Fruit fly (Drosophila melanogaster) whole organism, embryonic: Measurements from ENCODE around the gene Rbm13.
A peak's percentile ranks its signal among the peaks of the same experiment; 100 is the strongest.

ENCODE experiments used
- ATbp ChIP-seq: fragments of 200-800 bp; sonication (Bioruptor generic); optimal IDR thresholded peaks from 2 replicates; lab custom pipeline; 2017; ENCODE audit warnings: missing biosample characterization, mild to moderate bottlenecking, missing genetic modification characterization, missing genetic modification reagents
- Aef1 ChIP-seq: fragments of 200-800 bp; sonication (Bioruptor generic); IDR thresholded peaks from 3 replicates; pipeline ENCODE4 v1.3.6; 2022; ENCODE audit warnings: missing biosample characterization, missing genetic modification characterization
- CG10147 ChIP-seq: fragments of 200-800 bp; sonication (Bioruptor generic); optimal IDR thresholded peaks from 2 replicates; lab custom pipeline; 2019; ENCODE audit warnings: missing biosample characterization, mild to moderate bottlenecking, missing genetic modification characterization, moderate library complexity
- CG10462 ChIP-seq: fragments of 200-800 bp; sonication (Bioruptor generic); optimal IDR thresholded peaks from 2 replicates; lab custom pipeline; 2016; ENCODE audit warnings: missing biosample characterization, missing genetic modification characterization
- CG10979 ChIP-seq: fragments of 200-800 bp; sonication (Bioruptor generic); optimal IDR thresholded peaks from 2 replicates; lab custom pipeline; 2018; ENCODE audit warnings: missing biosample characterization, mild to moderate bottlenecking, missing genetic modification characterization, moderate library complexity
- CG11093 ChIP-seq: fragments of 200-800 bp; sonication (Bioruptor generic); IDR thresholded peaks from 3 replicates; pipeline ENCODE4 v1.3.6; 2022; ENCODE audit warnings: missing biosample characterization, missing genetic modification characterization
- CG11695 ChIP-seq: fragments of 200-800 bp; sonication (Bioruptor generic); IDR thresholded peaks from 3 replicates; pipeline ENCODE4 v1.3.6; 2022; ENCODE audit warnings: missing biosample characterization, missing genetic modification characterization
- CG12155 ChIP-seq: fragments of 200-800 bp; sonication (Bioruptor generic); optimal IDR thresholded peaks from 3 replicates; lab custom pipeline; 2016; ENCODE audit warnings: missing biosample characterization, missing genetic modification characterization
- CG15073 ChIP-seq: fragments of 200-800 bp; sonication (Bioruptor generic); optimal IDR thresholded peaks from 2 replicates; lab custom pipeline; 2016; ENCODE audit warnings: missing biosample characterization, missing genetic modification characterization
- CG15269 ChIP-seq: fragments of 200-800 bp; sonication (Bioruptor generic); optimal IDR thresholded peaks from 2 replicates; lab custom pipeline; 2018; ENCODE audit warnings: missing biosample characterization, mild to moderate bottlenecking, missing genetic modification characterization, moderate library complexity
- CG15696 ChIP-seq: fragments of 200-800 bp; sonication (Bioruptor generic); optimal IDR thresholded peaks from 2 replicates; lab custom pipeline; 2019; ENCODE audit warnings: missing biosample characterization, mild to moderate bottlenecking, missing genetic modification characterization, moderate library complexity
- CG1647 ChIP-seq: fragments of 200-800 bp; sonication (Bioruptor generic); optimal IDR thresholded peaks from 3 replicates; lab custom pipeline; 2016; ENCODE audit warnings: missing biosample characterization, missing genetic modification characterization
- CG2678 ChIP-seq: fragments of 200-800 bp; sonication (Bioruptor generic); optimal IDR thresholded peaks from 3 replicates; lab custom pipeline; 2019; ENCODE audit warnings: missing biosample characterization, mild to moderate bottlenecking, missing genetic modification characterization, moderate library complexity
- CG30403 ChIP-seq: fragments of 200-800 bp; sonication (Bioruptor generic); optimal IDR thresholded peaks from 3 replicates; lab custom pipeline; 2016; ENCODE audit warnings: missing biosample characterization, missing genetic modification characterization
- CG3726 ChIP-seq: fragments of 200-800 bp; sonication (Bioruptor generic); IDR thresholded peaks from 3 replicates; pipeline ENCODE4, ENCODE4 v1.3.6; 2022; ENCODE audit warnings: missing biosample characterization, missing genetic modification characterization
- CG5953 ChIP-seq: fragments of 200-800 bp; sonication (Bioruptor generic); IDR thresholded peaks from 2 replicates; pipeline ENCODE4 v1.3.6; 2022; ENCODE audit warnings: missing biosample characterization, missing genetic modification characterization
- CG7271 ChIP-seq: fragments of 200-800 bp; sonication (Bioruptor generic); optimal IDR thresholded peaks from 2 replicates; lab custom pipeline; 2018; ENCODE audit warnings: missing biosample characterization, mild to moderate bottlenecking, missing genetic modification characterization, moderate library complexity
- CG7357 ChIP-seq: fragments of 200-800 bp; sonication (Bioruptor generic); IDR thresholded peaks from 3 replicates; pipeline ENCODE4 v1.3.6; 2022; ENCODE audit warnings: missing biosample characterization, missing genetic modification characterization
- CG7786 ChIP-seq: fragments of 200-800 bp; sonication (Bioruptor generic); optimal IDR thresholded peaks from 2 replicates; lab custom pipeline; 2016; ENCODE audit warnings: missing biosample characterization, missing genetic modification characterization
- CG7839 ChIP-seq: fragments of 200-800 bp; sonication (Bioruptor generic); optimal IDR thresholded peaks from 3 replicates; lab custom pipeline; 2018; ENCODE audit warnings: missing biosample characterization, mild to moderate bottlenecking, missing genetic modification characterization, moderate library complexity
- CG9609 ChIP-seq: fragments of 200-800 bp; sonication (Bioruptor generic); optimal IDR thresholded peaks from 3 replicates; lab custom pipeline; 2016; ENCODE audit warnings: missing biosample characterization, missing genetic modification characterization
- CG9817 ChIP-seq: fragments of 200-800 bp; sonication (Bioruptor generic); optimal IDR thresholded peaks from 2 replicates; lab custom pipeline; 2018; ENCODE audit warnings: missing biosample characterization, mild to moderate bottlenecking, missing genetic modification characterization, moderate library complexity
- CHES-1-like ChIP-seq: fragments of 200-800 bp; sonication (Bioruptor generic); optimal IDR thresholded peaks from 2 replicates; lab custom pipeline; 2016; ENCODE audit warnings: missing biosample characterization, missing genetic modification characterization
- CoRest ChIP-seq: fragments of 200-800 bp; sonication (Bioruptor generic); optimal IDR thresholded peaks from 3 replicates; lab custom pipeline; 2018; ENCODE audit warnings: missing biosample characterization, mild to moderate bottlenecking, missing genetic modification characterization, moderate library complexity
- Dad ChIP-seq: fragments of 200-800 bp; sonication (Bioruptor generic); optimal IDR thresholded peaks from 3 replicates; lab custom pipeline; 2016; ENCODE audit warnings: missing biosample characterization, missing genetic modification characterization
- Drgx ChIP-seq: fragments of 200-800 bp; sonication (Bioruptor generic); IDR thresholded peaks from 2 replicates; pipeline ENCODE4 v1.3.6; 2022; ENCODE audit warnings: missing biosample characterization, missing genetic modification characterization
- Fer1 ChIP-seq: fragments of 200-800 bp; sonication (Bioruptor generic); optimal IDR thresholded peaks from 2 replicates; lab custom pipeline; 2017; ENCODE audit warnings: missing biosample characterization, mild to moderate bottlenecking, missing genetic modification characterization
- Mrtf ChIP-seq: fragments of 200-800 bp; sonication (Bioruptor generic); IDR thresholded peaks from 3 replicates; pipeline ENCODE4 v1.3.6; 2022; ENCODE audit warnings: missing biosample characterization, missing genetic modification characterization
- NFAT ChIP-seq: fragments of 200-800 bp; sonication (Bioruptor generic); IDR thresholded peaks from 2 replicates; pipeline ENCODE4 v1.3.6; 2022; ENCODE audit warnings: missing biosample characterization, missing genetic modification characterization
- Neu2 ChIP-seq: fragments of 200-800 bp; sonication (Bioruptor generic); optimal IDR thresholded peaks from 3 replicates; lab custom pipeline; 2016; ENCODE audit warnings: missing biosample characterization, missing genetic modification characterization, borderline replicate concordance
- Opbp ChIP-seq: fragments of 200-800 bp; sonication (Bioruptor generic); IDR thresholded peaks from 3 replicates; pipeline ENCODE4 v1.3.6; 2022; ENCODE audit warnings: missing biosample characterization, missing genetic modification characterization; ENCODE audit not compliant: partially characterized antibody
- Poxn ChIP-seq: fragments of 200-800 bp; sonication (Bioruptor generic); IDR thresholded peaks from 2 replicates; pipeline ENCODE4 v1.3.6; 2022; ENCODE audit warnings: missing biosample characterization, missing genetic modification characterization
- Side ChIP-seq: fragments of 200-800 bp; sonication (Bioruptor generic); optimal IDR thresholded peaks from 2 replicates; lab custom pipeline; 2016; ENCODE audit warnings: missing biosample characterization, missing genetic modification characterization
- Sin3A ChIP-seq: fragments of >200 bp; optimal IDR thresholded peaks from 2 replicates; lab custom pipeline; 2018
- Sox102F ChIP-seq: fragments of 200-800 bp; sonication (Bioruptor generic); optimal IDR thresholded peaks from 2 replicates; lab custom pipeline; 2018; ENCODE audit warnings: missing biosample characterization, mild to moderate bottlenecking, missing genetic modification characterization, moderate library complexity
- Sry-δ ChIP-seq: fragments of 200-800 bp; sonication (Bioruptor generic); optimal IDR thresholded peaks from 2 replicates; lab custom pipeline; 2016; ENCODE audit warnings: missing biosample characterization, missing genetic modification characterization
- Ssrp ChIP-seq: fragments of 200-800 bp; sonication (Bioruptor generic); optimal IDR thresholded peaks from 2 replicates; lab custom pipeline; 2018; ENCODE audit warnings: missing biosample characterization, mild to moderate bottlenecking, missing genetic modification characterization, moderate library complexity
- ab ChIP-seq: fragments of 200-800 bp; sonication (Bioruptor generic); optimal IDR thresholded peaks from 2 replicates; lab custom pipeline; 2016; ENCODE audit warnings: missing biosample characterization, missing genetic modification characterization
- ato ChIP-seq: fragments of 200-800 bp; sonication (Bioruptor generic); IDR thresholded peaks from 2 replicates; pipeline ENCODE4 v1.3.6; 2022; ENCODE audit warnings: missing biosample characterization, missing genetic modification characterization; ENCODE audit not compliant: partially characterized antibody
- az2 ChIP-seq: fragments of 200-800 bp; sonication (Bioruptor generic); optimal IDR thresholded peaks from 3 replicates; lab custom pipeline; 2016; ENCODE audit warnings: missing biosample characterization, missing genetic modification characterization
- corto ChIP-seq: fragments of 200-800 bp; sonication (Bioruptor generic); optimal IDR thresholded peaks from 2 replicates; lab custom pipeline; 2016; ENCODE audit warnings: missing biosample characterization, mild to moderate bottlenecking, missing genetic modification characterization, moderate library complexity
- hth ChIP-seq: fragments of >200 bp; optimal IDR thresholded peaks from 2 replicates; lab custom pipeline; 2017; ENCODE audit warnings: inconsistent platforms
- lbe ChIP-seq: fragments of 200-800 bp; sonication (Bioruptor generic); optimal IDR thresholded peaks from 2 replicates; lab custom pipeline; 2016; ENCODE audit warnings: missing biosample characterization, mild to moderate bottlenecking, missing genetic modification characterization
- luna ChIP-seq: fragments of 200-800 bp; sonication (Bioruptor generic); optimal IDR thresholded peaks from 2 replicates; lab custom pipeline; 2016; ENCODE audit warnings: missing biosample characterization, missing genetic modification characterization
- onecut ChIP-seq: fragments of 200-800 bp; sonication (Bioruptor generic); IDR thresholded peaks from 2 replicates; pipeline ENCODE4 v1.3.6; 2022; ENCODE audit warnings: missing biosample characterization, missing genetic modification characterization
- sob ChIP-seq: fragments of 200-800 bp; sonication (Bioruptor generic); IDR thresholded peaks from 2 replicates; pipeline ENCODE4 v1.3.6; 2022; ENCODE audit warnings: missing biosample characterization, missing genetic modification characterization
- unpg ChIP-seq: fragments of 200-800 bp; sonication (Bioruptor generic); optimal IDR thresholded peaks from 3 replicates; lab custom pipeline; 2018; ENCODE audit warnings: missing biosample characterization, mild to moderate bottlenecking, missing genetic modification characterization, moderate library complexity
- usp ChIP-seq: fragments of >200 bp; optimal IDR thresholded peaks from 2 replicates; lab custom pipeline; 2017; ENCODE audit warnings: missing biosample characterization, missing genetic modification characterization
- vvl ChIP-seq: fragments of 200-800 bp; sonication (Bioruptor generic); IDR thresholded peaks from 2 replicates; pipeline ENCODE4 v1.3.6; 2022; ENCODE audit warnings: missing biosample characterization, missing genetic modification characterization
- wdn ChIP-seq: fragments of 200-800 bp; sonication (Bioruptor generic); IDR thresholded peaks from 2 replicates; pipeline ENCODE4 v1.3.6; 2022; ENCODE audit warnings: missing biosample characterization, missing genetic modification characterization
- yki ChIP-seq: fragments of >200 bp; optimal IDR thresholded peaks from 3 replicates; lab custom pipeline; 2018
- z ChIP-seq: fragments of 200-800 bp; sonication (Bioruptor generic); IDR thresholded peaks from 3 replicates; pipeline ENCODE4 v1.3.6; 2022; ENCODE audit warnings: missing biosample characterization, missing genetic modification characterization
- zfh1 ChIP-seq: fragments of 200-800 bp; sonication (Bioruptor generic); IDR thresholded peaks from 3 replicates; pipeline ENCODE4 v1.3.6; 2022; ENCODE audit warnings: missing biosample characterization, missing genetic modification characterization

The Rbm13 gene

dm6 chrX:8890974-8891373 is 10.5 kb upstream of the Rbm13 start (continued):
- TF ChIP-seq sob (GFP tag; lab: Robert Waterston, UW) = peak; percentile 50
- TF ChIP-seq CG12155 (GFP tag; lab: Kevin White, UChicago) = no peak
- no peak for TF ChIP-seq luna (GFP tag; lab: Kevin White, UChicago)
- peak; percentile 51 for TF ChIP-seq CG2678 (tag; lab: Kevin White, UChicago)
- TF ChIP-seq CHES-1-like = no peak
- peak; percentile 12 for TF ChIP-seq CoRest
- no peak for TF ChIP-seq z (GFP tag; lab: Robert Waterston, UW)
- 0 out of 2 replicates have a peak, but pooled peaks have one; percentile 3 for TF ChIP-seq wdn
- no peak for TF ChIP-seq CG10147 (GFP tag; lab: Kevin White, UChicago)
- TF ChIP-seq CG9817 (tag; lab: Kevin White, UChicago) = no peak
- TF ChIP-seq CG30403 = peak; percentile 27
- no peak for TF ChIP-seq Fer1 (GFP tag; lab: Kevin White, UChicago)
- no peak for TF ChIP-seq CG7357 (GFP tag; lab: Robert Waterston, UW)
- TF ChIP-seq NFAT (GFP tag; lab: Robert Waterston, UW) = no peak
- TF ChIP-seq CG7271 (tag; lab: Kevin White, UChicago) = no peak
- TF ChIP-seq Poxn (GFP tag; lab: Robert Waterston, UW) = no peak
- TF ChIP-seq CG3726 (GFP tag; lab: Robert Waterston, UW) = no peak
- no peak for TF ChIP-seq hth (lab: Kevin White, UChicago)
- no peak for TF ChIP-seq CG15696 (tag; lab: Kevin White, UChicago)
- TF ChIP-seq Opbp = no peak
- no peak for TF ChIP-seq CG1647 (GFP tag; lab: Kevin White, UChicago)
- peak; percentile 37 for TF ChIP-seq Sox102F (GFP tag; lab: Kevin White, UChicago)
- no peak for TF ChIP-seq Sry-δ (GFP tag; lab: Kevin White, UChicago)
- TF ChIP-seq CG5953 = no peak
- TF ChIP-seq Sin3A (lab: Kevin White, UChicago) = no peak
- TF ChIP-seq CG10462 (GFP tag; lab: Kevin White, UChicago) = no peak
- TF ChIP-seq CG15269 (tag; lab: Kevin White, UChicago) = peak; percentile 29
- no peak for TF ChIP-seq corto (GFP tag; lab: Kevin White, UChicago)
- TF ChIP-seq CG7839 = peak; percentile 21
- no peak for TF ChIP-seq CG11093
- TF ChIP-seq Neu2 (GFP tag; lab: Kevin White, UChicago) = no peak
- TF ChIP-seq Mrtf (GFP tag; lab: Robert Waterston, UW) = 0 out of 3 replicates have a peak, but pooled peaks have one; percentile 52
- no peak for TF ChIP-seq lbe (GFP tag; lab: Kevin White, UChicago)
- TF ChIP-seq onecut (GFP tag; lab: Robert Waterston, UW) = no peak
- TF ChIP-seq ato (GFP tag; lab: Robert Waterston, UW) = no peak
- TF ChIP-seq Side (GFP tag; lab: Kevin White, UChicago) = no peak
- TF ChIP-seq Dad (GFP tag; lab: Kevin White, UChicago) = no peak
- TF ChIP-seq ATbp = peak; percentile 9
- TF ChIP-seq CG7786 (GFP tag; lab: Kevin White, UChicago) = peak; percentile 2
- peak; percentile 12 for TF ChIP-seq unpg (GFP tag; lab: Kevin White, UChicago)
- peak; percentile 13 for TF ChIP-seq CG9609 (GFP tag; lab: Kevin White, UChicago)
- peak; percentile 75 for TF ChIP-seq Drgx (GFP tag; lab: Robert Waterston, UW)
- TF ChIP-seq usp (GFP tag; lab: Kevin White, UChicago) = no peak
- TF ChIP-seq vvl (GFP tag; lab: Robert Waterston, UW) = peak; percentile 32; the same call in 1 of the 2 replicates
- TF ChIP-seq CG15073 (GFP tag; lab: Kevin White, UChicago) = no peak
- no peak for TF ChIP-seq CG11695
- peak; percentile 13 for TF ChIP-seq az2 (GFP tag; lab: Kevin White, UChicago)
- TF ChIP-seq CG10979 (tag; lab: Kevin White, UChicago) = peak; percentile 1
- TF ChIP-seq yki (lab: Kevin White, UChicago) = no peak
- peak; percentile 15; the same call in 1 of the 3 replicates for TF ChIP-seq Aef1
- TF ChIP-seq zfh1 = no peak
- peak; percentile 30 for TF ChIP-seq Ssrp (tag; lab: Kevin White, UChicago)
- TF ChIP-seq ab (GFP tag; lab: Kevin White, UChicago) = no peak
